Worm (Caenorhabditis elegans) whole organism, mixed stage, embryonic: ENCODE results near the gene ZK1248.20.

Source experiments
- mab-5 ChIP-seq: fragments of 150-350 bp; optimal IDR thresholded peaks from 2 replicates; lab custom pipeline; 2014; ENCODE audit warnings: missing biosample characterization, missing genetic modification characterization
- nhr-76 ChIP-seq: sonication (generic microtip); optimal IDR thresholded peaks from 2 replicates; lab custom pipeline; 2017; ENCODE audit warnings: missing biosample characterization, missing genetic modification characterization

DNA sequence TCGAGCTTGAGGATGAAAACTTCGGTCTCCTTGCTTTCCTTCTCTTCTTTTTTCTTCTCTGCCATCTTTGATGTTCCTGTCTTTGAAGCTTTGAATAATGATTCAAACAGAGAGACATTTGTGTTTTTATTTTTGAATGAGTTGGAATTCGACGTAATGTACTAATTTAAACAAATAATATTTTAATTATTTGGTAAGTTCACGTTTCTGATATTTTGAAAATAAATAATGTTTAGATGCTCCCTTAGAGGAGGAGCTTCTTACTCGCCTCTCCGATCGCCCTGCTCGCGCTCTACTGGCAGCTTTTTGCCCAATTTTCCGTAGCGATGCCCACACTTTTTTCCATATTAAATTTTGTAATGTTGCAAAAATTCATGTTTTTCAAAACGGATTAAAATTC lies 15.4 kb upstream of the ZK1248.20 start, which contains the start of the genes K05F1.9 and K05F1.1:
- TF ChIP-seq nhr-76 (tag; lab: Kevin White, UChicago) (no peak), mab-5 (tag; lab: Kevin White, UChicago) (no peak)
